Fruit fly (Drosophila melanogaster): ENCODE results near the gene cact.

cact gene

DNA sequence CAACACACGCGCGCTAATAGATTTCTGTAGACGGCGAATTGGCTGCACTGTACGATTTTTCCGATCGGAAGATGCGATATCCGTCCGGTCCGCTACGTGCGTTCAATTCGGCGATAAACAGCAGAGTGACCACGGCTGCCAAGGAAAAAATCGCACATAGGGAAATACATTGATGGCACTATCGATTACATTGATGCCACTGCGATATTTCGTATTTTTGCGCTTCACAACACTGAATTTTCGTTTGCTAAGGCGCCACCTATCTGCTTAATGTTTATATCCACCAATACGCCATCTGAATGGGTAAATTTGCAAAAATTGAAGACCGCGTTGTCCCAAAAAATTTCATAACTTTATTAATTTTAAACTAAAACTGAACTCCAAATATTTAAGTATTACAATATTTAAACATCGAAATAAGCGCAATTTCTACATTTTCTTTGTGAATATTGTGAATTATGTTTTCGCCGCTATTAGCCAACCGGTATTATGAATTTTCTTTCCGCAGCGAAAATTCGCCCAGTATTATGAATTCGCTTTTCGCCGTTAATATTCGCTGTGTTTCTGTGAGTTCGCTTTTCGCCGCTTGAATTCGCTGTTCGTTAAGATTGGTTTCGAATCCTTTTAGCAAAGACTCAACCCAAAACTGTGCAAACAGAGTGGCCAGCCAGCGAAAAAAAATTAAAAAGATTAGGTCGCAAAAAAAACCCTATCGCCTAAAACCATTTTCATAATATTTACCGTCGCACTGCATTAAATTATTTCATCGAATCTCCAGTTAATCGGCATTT is 38.2 kb downstream of the cact start, which contains the start of the genes crp and pkaap (continued):
- TF ChIP-seq CG18011 (GFP tag; optimal IDR thresholded peaks at IDR 0.05) (peak; percentile 46), Sin3A (optimal IDR thresholded peaks at IDR 0.05) (peak; percentile 72), mirr (GFP tag; optimal IDR thresholded peaks at IDR 0.05) (peak; percentile 75), PHDP (tag; optimal IDR thresholded peaks at IDR 0.05) (peak; percentile 67), CG7556 (GFP tag; optimal IDR thresholded peaks at IDR 0.05) (peak; percentile 65), CG10654 (GFP tag; optimal IDR thresholded peaks at IDR 0.05) (peak; percentile 82), Meics (GFP tag; optimal IDR thresholded peaks at IDR 0.05) (peak; percentile 67), CG4707 (GFP tag; optimal IDR thresholded peaks at IDR 0.05) (peak; percentile 23), bcd (GFP tag; optimal IDR thresholded peaks at IDR 0.05) (peak; percentile 69), Hmr (GFP tag; optimal IDR thresholded peaks at IDR 0.05) (peak; percentile 91), ranshi (GFP tag; IDR thresholded peaks at IDR 0.05) (no peak), Rx (GFP tag; IDR thresholded peaks at IDR 0.05) (no peak), CG1647 (GFP tag; optimal IDR thresholded peaks at IDR 0.05) (peak; percentile 89), CG8089 (GFP tag; optimal IDR thresholded peaks at IDR 0.05) (peak; percentile 78), Fer2 (tag; optimal IDR thresholded peaks at IDR 0.05) (peak; percentile 42), CG4424 (GFP tag; optimal IDR thresholded peaks at IDR 0.05) (peak; percentile 75), CG17568 (GFP tag; optimal IDR thresholded peaks at IDR 0.05) (no peak), unc-4 (GFP tag; IDR thresholded peaks at IDR 0.05; ENCODE audit: partially characterized antibody) (no peak), CG10267 (tag; optimal IDR thresholded peaks at IDR 0.05) (peak; percentile 100), esg (GFP tag; conservative IDR thresholded peaks at IDR 0.05) (no peak), Dad (GFP tag; optimal IDR thresholded peaks at IDR 0.05) (peak; percentile 87), CG31365 (tag; optimal IDR thresholded peaks at IDR 0.05) (peak; percentile 66), Ets97D (GFP tag; optimal IDR thresholded peaks at IDR 0.05) (peak; percentile 93), CHES-1-like (GFP tag; optimal IDR thresholded peaks at IDR 0.05) (peak; percentile 91), hkb (optimal IDR thresholded peaks at IDR 0.05) (peak; percentile 60), hkb (GFP tag; IDR thresholded peaks at IDR 0.05) (no peak), CG6813 (GFP tag; optimal IDR thresholded peaks at IDR 0.05) (peak; percentile 64), CG2120 (GFP tag; optimal IDR thresholded peaks at IDR 0.05) (peak; percentile 92), BEAF-32 (GFP tag; optimal IDR thresholded peaks at IDR 0.05) (peak; percentile 97), ac (GFP tag; optimal IDR thresholded peaks at IDR 0.05) (peak; percentile 3), CG11093 (GFP tag; IDR thresholded peaks at IDR 0.05) (peak; percentile 55; the same call in 2 of the 3 replicates), sens (GFP tag) (peak; percentile 97), D19B (GFP tag; optimal IDR thresholded peaks at IDR 0.05) (peak; percentile 3), CG3726 (GFP tag; IDR thresholded peaks at IDR 0.05) (no peak), kay (GFP tag; optimal IDR thresholded peaks at IDR 0.05) (peak; percentile 33), amos (GFP tag; IDR thresholded peaks at IDR 0.05; ENCODE audit: partially characterized antibody) (no peak), sd (tag; optimal IDR thresholded peaks at IDR 0.05) (peak; percentile 39), Hand (GFP tag; optimal IDR thresholded peaks at IDR 0.05) (peak; percentile 64), Mad (GFP tag; optimal IDR thresholded peaks at IDR 0.05) (peak; percentile 71), CG14965 (GFP tag; optimal IDR thresholded peaks at IDR 0.05; ENCODE audit: borderline replicate concordance) (peak; percentile 22), CG6765 (GFP tag; optimal IDR thresholded peaks at IDR 0.05) (peak; percentile 19), chm (GFP tag; IDR thresholded peaks at IDR 0.05) (no peak), CG13424 (tag; optimal IDR thresholded peaks at IDR 0.05) (peak; percentile 46), Adf1 (GFP tag; IDR thresholded peaks at IDR 0.05) (no peak), CG1792 (GFP tag; optimal IDR thresholded peaks at IDR 0.05) (peak; percentile 74), CG3995 (GFP tag; optimal IDR thresholded peaks at IDR 0.05) (peak; percentile 55), Mes4 (GFP tag; optimal IDR thresholded peaks at IDR 0.05) (peak; percentile 72), maf-S (GFP tag; optimal IDR thresholded peaks at IDR 0.05) (peak; percentile 88), CG17829 (tag; optimal IDR thresholded peaks at IDR 0.05) (peak; percentile 74), Fer3 (tag; optimal IDR thresholded peaks at IDR 0.05) (peak; percentile 75)

All from whole organism, embryonic.